Worm (Caenorhabditis elegans) whole organism, dauer: ENCODE data around the gene F35H12.5.

Experiments
- unc-62 ChIP-seq: sonication (generic microtip); optimal IDR thresholded peaks from 2 replicates; lab custom pipeline; 2017; ENCODE audit warnings: missing biosample characterization, missing genetic modification reagents, missing genetic modification characterization

F35H12.5 gene

DNA sequence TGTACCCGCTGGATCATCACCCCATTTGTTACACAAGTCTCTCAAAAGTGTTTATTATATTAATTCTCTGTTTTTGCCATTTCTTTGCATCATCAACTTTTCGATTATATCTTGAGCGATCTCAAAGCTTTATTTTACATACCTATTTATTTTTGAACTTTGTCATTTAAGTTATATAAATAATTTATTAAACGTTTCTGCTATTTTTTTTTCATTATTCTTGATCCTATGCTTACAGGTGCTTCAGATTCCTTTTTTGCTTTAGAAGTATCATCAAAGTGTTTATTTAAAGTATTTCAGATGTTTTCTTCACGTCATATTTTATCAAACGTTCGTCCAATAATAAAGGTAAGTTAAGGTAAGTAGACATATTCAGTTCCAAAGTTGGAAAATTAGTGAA, at the start of gene F35H12.5:
Gene F35H12.5, plus strand, starts transcription at position 301 of the 400 bp plus-strand sequence.
- no peak for TF ChIP-seq unc-62

ce11 chrX:871020-871419, 47.2 kb upstream of the F35H12.5 start, which contains the start of gene lgl-1:
Gene lgl-1 (minus strand): TSS chrX:871089.
- TF ChIP-seq unc-62, result no peak

ce11 chrX:871957-872715, 46.1 kb upstream of the F35H12.5 start, which contains the start of gene F56F10.1:
Gene F56F10.1 (plus strand): TSS chrX:872603.
- no peak for TF ChIP-seq unc-62

DNA sequence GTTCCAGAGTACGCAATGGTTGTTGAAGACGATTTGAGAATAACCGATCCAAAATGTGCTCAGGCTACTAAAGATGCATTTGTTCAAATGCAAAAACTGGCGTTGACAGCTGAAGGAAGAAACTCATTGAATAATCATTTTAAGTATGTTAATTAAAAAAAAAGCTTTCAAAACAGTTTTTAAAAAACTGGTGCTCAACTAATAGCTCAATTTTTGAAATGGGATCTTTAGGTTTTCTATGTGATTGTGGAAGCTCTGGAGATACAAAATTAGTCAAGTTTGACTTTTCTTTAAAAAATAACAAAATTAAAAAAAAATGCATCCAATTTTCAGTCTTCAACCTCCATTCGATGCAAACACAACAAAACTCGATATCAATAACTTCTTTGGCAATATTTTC, 44.6 kb upstream of the F35H12.5 start:
- TF ChIP-seq unc-62, result no peak

ce11 chrX:876935-877334, 41.3 kb upstream of the F35H12.5 start, which contains the start of gene ZC13.1:
Gene ZC13.1 (plus strand): TSS chrX:877239.
- no peak for TF ChIP-seq unc-62

ce11 chrX:880367-880766, 37.8 kb upstream of the F35H12.5 start, which contains the start of gene ZC13.2:
Gene ZC13.2 (plus strand): TSS chrX:880667.
- no peak for TF ChIP-seq unc-62

DNA sequence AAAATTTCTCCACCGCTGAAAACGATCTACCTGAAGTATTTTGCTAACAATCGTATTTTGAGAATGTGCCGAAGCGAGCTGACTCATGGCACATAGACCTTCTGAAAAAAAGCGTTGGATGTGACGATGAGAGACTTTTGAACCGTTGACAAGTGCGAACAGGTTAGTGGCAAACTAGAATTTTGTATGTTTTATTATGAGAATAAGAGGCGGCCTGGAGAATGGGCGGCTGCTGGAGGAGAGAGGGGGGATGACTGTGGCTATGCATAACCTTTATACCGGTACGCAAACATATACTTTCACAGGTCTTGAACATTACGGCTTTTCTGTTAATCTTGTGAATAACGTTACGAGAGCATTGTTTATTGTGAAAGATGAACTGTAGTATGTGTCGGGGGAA, 29.9 kb upstream of the F35H12.5 start, which contains the start of gene mam-1:
Gene mam-1, minus strand, starts transcription at position 101 of the 400 bp plus-strand sequence.
- no peak for TF ChIP-seq unc-62

DNA sequence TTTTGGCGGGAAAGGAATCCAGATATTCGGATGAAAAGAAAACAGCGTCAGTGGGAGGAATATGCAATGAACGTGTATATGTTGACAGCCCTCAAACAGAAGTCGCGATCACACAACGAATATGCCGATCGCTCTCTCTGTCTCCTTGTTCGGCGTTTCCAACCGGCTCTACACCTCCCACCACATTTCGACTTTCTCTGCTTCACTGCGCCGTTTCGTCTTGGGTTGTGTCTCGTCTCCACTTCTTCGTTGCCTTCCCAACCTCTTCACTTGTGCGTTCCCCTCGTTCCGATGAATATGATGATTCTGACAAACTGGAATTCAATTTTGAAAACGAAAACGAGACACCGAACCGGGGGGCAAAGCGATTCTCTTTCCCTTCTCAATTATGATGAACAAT, 20.2 kb upstream of the F35H12.5 start, which contains the start of gene mab-7:
Gene mab-7, minus strand, starts transcription at position 101 of the 400 bp plus-strand sequence.
- TF ChIP-seq unc-62, result no peak

DNA sequence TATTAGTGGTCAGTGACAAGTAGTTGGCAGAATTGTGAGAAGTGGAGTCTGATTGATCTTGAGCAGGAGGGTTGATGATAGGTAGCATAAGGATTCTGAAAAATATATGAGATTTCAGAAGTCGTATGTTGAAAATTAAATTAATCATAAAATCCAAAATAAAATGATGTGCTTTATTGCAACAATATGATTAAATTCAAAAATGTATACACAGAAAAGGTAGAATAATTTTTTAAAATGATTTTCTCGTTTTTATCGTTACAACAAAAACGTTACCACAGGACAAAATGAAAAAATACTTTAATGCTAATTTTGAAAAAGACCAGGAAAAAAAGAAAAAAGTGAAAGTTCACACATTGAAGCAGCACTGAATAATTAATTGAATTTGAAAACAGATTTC, 15.7 kb upstream of the F35H12.5 start, which contains the start of gene ZC13.10:
Gene ZC13.10, minus strand, starts transcription at position 101 of the 400 bp plus-strand sequence.
- TF ChIP-seq unc-62, result no peak

ce11 chrX:910337-910736, 7.9 kb upstream of the F35H12.5 start:
- TF ChIP-seq unc-62, result no peak

DNA sequence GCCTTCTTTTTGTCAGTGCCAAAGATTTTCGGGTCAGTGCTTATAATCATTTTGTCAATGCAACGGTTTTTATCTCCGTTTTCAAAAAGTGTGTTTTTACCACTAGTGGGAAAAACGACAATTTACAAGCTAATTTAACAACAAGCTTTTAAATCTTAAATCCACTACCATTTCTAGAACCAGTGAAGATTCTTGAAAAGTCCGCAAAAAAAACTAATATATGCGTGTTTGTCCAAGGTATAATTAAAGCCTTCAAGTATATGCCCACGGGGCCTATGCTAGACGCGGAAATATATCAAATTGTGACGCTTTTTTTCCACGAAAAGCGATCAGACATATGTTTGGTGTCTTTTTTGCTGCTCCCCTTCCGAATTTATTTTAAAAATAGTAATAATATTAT, 5.6 kb upstream of the F35H12.5 start:
- no peak for TF ChIP-seq unc-62

- TF ChIP-seq unc-62, result no peak
These were observed 5.2 kb upstream of the F35H12.5 start, which contains the start of gene F35H12.6 for ce11 chrX:912990-913389. Gene F35H12.6 (plus strand): TSS chrX:913290.

DNA sequence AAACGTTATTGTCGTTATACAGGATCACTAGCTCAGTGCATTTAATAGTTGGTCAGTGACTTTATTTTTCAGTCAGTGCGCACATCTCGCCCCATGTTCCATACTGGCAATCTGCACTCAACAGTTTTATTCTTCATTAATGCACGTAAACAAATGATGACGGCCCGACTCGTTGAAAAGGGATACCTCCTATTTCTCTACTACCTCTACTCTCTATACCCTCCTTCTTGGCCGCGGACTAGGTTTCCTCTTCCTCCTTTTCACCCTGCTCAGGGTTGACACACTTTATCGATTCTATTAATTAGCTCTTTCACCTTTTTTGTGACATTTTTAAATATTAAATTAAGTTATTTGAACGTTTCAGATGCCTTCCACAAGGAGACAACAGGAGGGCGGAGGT, 2.7 kb upstream of the F35H12.5 start, which contains the start of gene sel-12:
Gene sel-12, plus strand, starts transcription at position 358 of the 400 bp plus-strand sequence.
- no peak for TF ChIP-seq unc-62

ce11 chrX:924495-925008, 6.4 kb downstream of the F35H12.5 start, which contains the start of the genes pifk-1 and tbc-11:
Gene pifk-1 (minus strand): TSS chrX:924511.
Gene tbc-11 (plus strand): TSS chrX:924958.
- TF ChIP-seq unc-62, result no peak

DNA sequence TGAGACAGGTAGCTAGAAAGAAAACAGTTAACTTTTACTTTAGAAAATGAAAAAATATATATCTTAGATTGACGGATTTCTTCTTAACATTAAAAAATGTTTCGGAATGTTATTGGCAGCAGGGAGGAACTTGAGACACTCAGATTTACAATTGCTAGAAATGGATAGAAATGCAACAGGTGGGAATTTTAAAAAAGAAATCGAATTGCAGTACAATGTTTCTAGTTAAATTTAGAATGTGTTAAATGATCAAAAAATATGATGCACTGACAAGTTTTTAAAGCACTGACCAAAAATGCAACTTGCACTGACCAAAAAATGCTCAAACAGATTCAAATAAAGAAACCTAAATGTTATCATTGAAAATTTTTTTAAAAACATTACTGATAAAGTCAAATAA, 7.9 kb downstream of the F35H12.5 start:
- TF ChIP-seq unc-62, result no peak

ce11 chrX:927632-928031, 9.4 kb downstream of the F35H12.5 start:
- TF ChIP-seq unc-62, result no peak

- no peak for TF ChIP-seq unc-62
These were observed 14.7 kb downstream of the F35H12.5 start for ce11 chrX:932874-933273.

- no peak for TF ChIP-seq unc-62
These were observed 15.3 kb downstream of the F35H12.5 start, which contains the start of gene F35H12.1 for ce11 chrX:933504-933903. Gene F35H12.1 (plus strand): TSS chrX:933804.
